Worm (Caenorhabditis elegans) whole organism, L4/young adult: ENCODE measurements around the gene pie-1.
A peak's percentile ranks its signal among the peaks of the same experiment; 100 is the strongest.

Source experiments
- W03F9.2 ChIP-seq: fragments of 150-350 bp; optimal IDR thresholded peaks from 2 replicates; lab custom pipeline; 2014; ENCODE audit warnings: missing biosample characterization, missing genetic modification characterization
- dao-5 ChIP-seq: sonication (generic microtip); optimal IDR thresholded peaks from 2 replicates; lab custom pipeline; 2016; ENCODE audit warnings: missing genotype, missing genetic modification characterization, moderate library complexity, missing compliant biosample characterization
- him-1 ChIP-seq: sonication (generic microtip); optimal IDR thresholded peaks from 2 replicates; lab custom pipeline; 2016; ENCODE audit warnings: missing genotype, missing genetic modification reagents, missing genetic modification characterization, missing compliant biosample characterization

ce11 chrIII:12424066-12424465 is 2.6 kb upstream of the pie-1 start:
- TF ChIP-seq him-1 (tag; lab: Kevin White, UChicago) (no peak), dao-5 (tag; lab: Kevin White, UChicago) (no peak), W03F9.2 (tag; lab: Kevin White, UChicago) (peak; percentile 15)
